Fruit fly (Drosophila melanogaster) whole organism, embryonic: Measurements from ENCODE around the gene Awh.

ENCODE experiments used
- ATbp ChIP-seq: fragments of 200-800 bp; sonication (Bioruptor generic); optimal IDR thresholded peaks from 2 replicates; lab custom pipeline; 2017; ENCODE audit warnings: missing biosample characterization, mild to moderate bottlenecking, missing genetic modification characterization, missing genetic modification reagents
- Adf1 ChIP-seq: fragments of 200-800 bp; sonication (Bioruptor generic); IDR thresholded peaks from 2 replicates; pipeline ENCODE4 v1.3.6; 2022; ENCODE audit warnings: missing biosample characterization, missing genetic modification characterization
- Bdp1 ChIP-seq: fragments of 200-800 bp; sonication (Bioruptor generic); optimal IDR thresholded peaks from 3 replicates; lab custom pipeline; 2016; ENCODE audit warnings: missing biosample characterization, missing genetic modification characterization
- CG1024 ChIP-seq: fragments of 200-800 bp; sonication (Bioruptor generic); IDR thresholded peaks from 2 replicates; pipeline ENCODE4 v1.3.6; 2022; ENCODE audit warnings: missing biosample characterization, missing genetic modification characterization
- CG13287 ChIP-seq: fragments of 200-800 bp; sonication (Bioruptor generic); IDR thresholded peaks from 2 replicates; pipeline ENCODE4 v1.3.6; 2022; ENCODE audit warnings: missing biosample characterization, missing genetic modification characterization; ENCODE audit not compliant: partially characterized antibody
- CG13424 ChIP-seq: fragments of 200-800 bp; sonication (Bioruptor generic); optimal IDR thresholded peaks from 2 replicates; lab custom pipeline; 2019; ENCODE audit warnings: missing biosample characterization, mild to moderate bottlenecking, missing genetic modification characterization, moderate library complexity
- CG15011 ChIP-seq: fragments of 200-800 bp; sonication (Bioruptor generic); optimal IDR thresholded peaks from 3 replicates; lab custom pipeline; 2018; ENCODE audit warnings: missing biosample characterization, mild to moderate bottlenecking, missing genetic modification characterization
- CG15269 ChIP-seq: fragments of 200-800 bp; sonication (Bioruptor generic); optimal IDR thresholded peaks from 2 replicates; lab custom pipeline; 2018; ENCODE audit warnings: missing biosample characterization, mild to moderate bottlenecking, missing genetic modification characterization, moderate library complexity
- CG16779 ChIP-seq: fragments of 200-800 bp; sonication (Bioruptor generic); IDR thresholded peaks from 2 replicates; pipeline ENCODE4 v1.3.6; 2022; ENCODE audit warnings: missing biosample characterization, missing genetic modification characterization
- CG16863 ChIP-seq: fragments of 200-800 bp; sonication (Bioruptor generic); optimal IDR thresholded peaks from 3 replicates; lab custom pipeline; 2016; ENCODE audit warnings: missing biosample characterization, missing genetic modification characterization
- CG1832 ChIP-seq: fragments of 200-800 bp; sonication (Bioruptor generic); optimal IDR thresholded peaks from 2 replicates; lab custom pipeline; 2017; ENCODE audit warnings: missing biosample characterization, mild to moderate bottlenecking, missing genetic modification characterization, inconsistent platforms
- CG18619 ChIP-seq: fragments of 200-800 bp; sonication (Bioruptor generic); optimal IDR thresholded peaks from 3 replicates; lab custom pipeline; 2017; ENCODE audit warnings: missing biosample characterization, mild to moderate bottlenecking, missing genetic modification characterization
- CG2116 ChIP-seq: fragments of 200-800 bp; sonication (Bioruptor generic); optimal IDR thresholded peaks from 3 replicates; lab custom pipeline; 2018; ENCODE audit warnings: missing biosample characterization, mild to moderate bottlenecking, missing genetic modification characterization
- CG2120 ChIP-seq: fragments of 200-800 bp; sonication (Bioruptor generic); optimal IDR thresholded peaks from 3 replicates; lab custom pipeline; 2016; ENCODE audit warnings: missing biosample characterization, missing genetic modification characterization
- CG30020 ChIP-seq: fragments of 200-800 bp; optimal IDR thresholded peaks from 2 replicates; lab custom pipeline; 2019; ENCODE audit warnings: missing biosample characterization, mild to moderate bottlenecking, missing genetic modification characterization, moderate library complexity
- CG30403 ChIP-seq: fragments of 200-800 bp; sonication (Bioruptor generic); optimal IDR thresholded peaks from 3 replicates; lab custom pipeline; 2016; ENCODE audit warnings: missing biosample characterization, missing genetic modification characterization
- CG33213 ChIP-seq: fragments of 200-800 bp; sonication (Bioruptor generic); optimal IDR thresholded peaks from 3 replicates; lab custom pipeline; 2016; ENCODE audit warnings: missing biosample characterization, missing genetic modification characterization
- CG4360 ChIP-seq: fragments of 200-800 bp; sonication (Bioruptor generic); IDR thresholded peaks from 2 replicates; pipeline ENCODE4 v1.3.6; 2022; ENCODE audit warnings: missing biosample characterization, missing genetic modification characterization
- CG5180 ChIP-seq: fragments of 200-800 bp; sonication (Bioruptor generic); optimal IDR thresholded peaks from 3 replicates; lab custom pipeline; 2017; ENCODE audit warnings: missing biosample characterization, missing genetic modification characterization, mild to moderate bottlenecking, moderate library complexity, missing genetic modification reagents
- CG6689 ChIP-seq: fragments of 200-800 bp; sonication (Bioruptor generic); IDR thresholded peaks from 2 replicates; pipeline ENCODE4 v1.3.6; 2022; ENCODE audit warnings: missing biosample characterization, missing genetic modification characterization
- CG9437 ChIP-seq: fragments of 200-800 bp; sonication (Bioruptor generic); optimal IDR thresholded peaks from 2 replicates; lab custom pipeline; 2018; ENCODE audit warnings: missing biosample characterization, mild to moderate bottlenecking, missing genetic modification characterization
- CG9727 ChIP-seq: fragments of 200-800 bp; sonication (Bioruptor generic); optimal IDR thresholded peaks from 3 replicates; lab custom pipeline; 2017; ENCODE audit warnings: missing biosample characterization, mild to moderate bottlenecking, missing genetic modification characterization
- Doc3 ChIP-seq: fragments of 200-800 bp; sonication (Bioruptor generic); IDR thresholded peaks from 3 replicates; pipeline ENCODE4 v1.3.6; 2022; ENCODE audit warnings: missing biosample characterization, missing genetic modification characterization; ENCODE audit not compliant: partially characterized antibody
- HLH3B ChIP-seq: fragments of 200-800 bp; sonication (Bioruptor generic); IDR thresholded peaks from 2 replicates; pipeline ENCODE4 v1.3.6; 2022; ENCODE audit warnings: missing biosample characterization, missing genetic modification characterization
- HLHmδ ChIP-seq: fragments of 200-800 bp; sonication (Bioruptor generic); optimal IDR thresholded peaks from 2 replicates; lab custom pipeline; 2018; ENCODE audit warnings: missing biosample characterization, mild to moderate bottlenecking, missing genetic modification characterization, moderate library complexity
- Hmr ChIP-seq: fragments of 200-800 bp; sonication (Bioruptor generic); optimal IDR thresholded peaks from 3 replicates; lab custom pipeline; 2017; ENCODE audit warnings: mild to moderate bottlenecking, missing biosample characterization, missing genetic modification reagents, missing genetic modification characterization
- Jarid2 ChIP-seq: fragments of 200-800 bp; sonication (Bioruptor generic); optimal IDR thresholded peaks from 3 replicates; lab custom pipeline; 2017; ENCODE audit warnings: mild to moderate bottlenecking, missing biosample characterization, missing genetic modification reagents, missing genetic modification characterization
- Nf-YA ChIP-seq: fragments of 200-800 bp; sonication (Bioruptor generic); IDR thresholded peaks from 2 replicates; pipeline ENCODE4 v1.3.6; 2022; ENCODE audit warnings: missing biosample characterization, missing genetic modification characterization
- Poxn ChIP-seq: fragments of 200-800 bp; sonication (Bioruptor generic); IDR thresholded peaks from 2 replicates; pipeline ENCODE4 v1.3.6; 2022; ENCODE audit warnings: missing biosample characterization, missing genetic modification characterization
- Rx ChIP-seq: fragments of 200-800 bp; sonication (Bioruptor generic); IDR thresholded peaks from 2 replicates; pipeline ENCODE4 v1.3.6; 2022; ENCODE audit warnings: missing biosample characterization, missing genetic modification characterization
- Sry-β ChIP-seq: fragments of 200-800 bp; sonication (Bioruptor generic); optimal IDR thresholded peaks from 2 replicates; lab custom pipeline; 2018; ENCODE audit warnings: missing biosample characterization, mild to moderate bottlenecking, missing genetic modification characterization, moderate library complexity
- Vsx1 ChIP-seq: fragments of 200-800 bp; sonication (Bioruptor generic); optimal IDR thresholded peaks from 2 replicates; lab custom pipeline; 2017; ENCODE audit warnings: missing biosample characterization, mild to moderate bottlenecking, missing genetic modification characterization, missing genetic modification reagents
- ara ChIP-seq: fragments of 200-800 bp; sonication (Bioruptor generic); IDR thresholded peaks from 2 replicates; pipeline ENCODE4 v1.3.6; 2022; ENCODE audit warnings: missing biosample characterization, missing genetic modification characterization
- cas ChIP-seq: fragments of 200-800 bp; sonication (Bioruptor generic); IDR thresholded peaks from 2 replicates; pipeline ENCODE4 v1.3.6; 2022; ENCODE audit warnings: missing biosample characterization, missing genetic modification characterization
- croc ChIP-seq: fragments of 200-800 bp; sonication (Bioruptor generic); conservative IDR thresholded peaks from 3 replicates; pipeline ENCODE4 v1.3.6; 2022; ENCODE audit warnings: missing biosample characterization, missing genetic modification characterization
- dmrt11E ChIP-seq: fragments of 200-800 bp; sonication (Bioruptor generic); optimal IDR thresholded peaks from 3 replicates; lab custom pipeline; 2018; ENCODE audit warnings: missing biosample characterization, mild to moderate bottlenecking, missing genetic modification characterization, moderate library complexity
- fru ChIP-seq: fragments of >200 bp; optimal IDR thresholded peaks from 2 replicates; lab custom pipeline; 2017
- gem ChIP-seq: fragments of 200-800 bp; sonication (Bioruptor generic); optimal IDR thresholded peaks from 2 replicates; lab custom pipeline; 2019; ENCODE audit warnings: missing biosample characterization, mild to moderate bottlenecking, missing genetic modification characterization, moderate library complexity
- jumu ChIP-seq: fragments of 200-800 bp; sonication (Bioruptor generic); optimal IDR thresholded peaks from 3 replicates; lab custom pipeline; 2016; ENCODE audit warnings: missing biosample characterization, missing genetic modification characterization
- nerfin-2 ChIP-seq: fragments of 200-800 bp; sonication (Bioruptor generic); IDR thresholded peaks from 2 replicates; pipeline ENCODE4 v1.3.6; 2022; ENCODE audit warnings: missing biosample characterization, missing genetic modification characterization; ENCODE audit not compliant: partially characterized antibody
- pho ChIP-seq: fragments of 200-800 bp; sonication (Bioruptor generic); optimal IDR thresholded peaks from 2 replicates; lab custom pipeline; 2016; ENCODE audit warnings: missing biosample characterization, missing genetic modification characterization
- psq ChIP-seq: fragments of 200-800 bp; sonication (Bioruptor generic); optimal IDR thresholded peaks from 2 replicates; lab custom pipeline; 2017; ENCODE audit warnings: missing biosample characterization, missing genetic modification characterization
- pum ChIP-seq: fragments of 200-800 bp; sonication (Bioruptor generic); optimal IDR thresholded peaks from 2 replicates; lab custom pipeline; 2016; ENCODE audit warnings: missing biosample characterization, missing genetic modification characterization
- ranshi ChIP-seq: fragments of 200-800 bp; sonication (Bioruptor generic); IDR thresholded peaks from 2 replicates; pipeline ENCODE4 v1.3.6; 2022; ENCODE audit warnings: missing biosample characterization, missing genetic modification characterization
- sens-2 ChIP-seq: fragments of 200-800 bp; sonication (Bioruptor generic); IDR thresholded peaks from 2 replicates; pipeline ENCODE4 v1.3.6; 2022; ENCODE audit warnings: missing biosample characterization, missing genetic modification characterization
- sr ChIP-seq: fragments of 200-800 bp; sonication (Bioruptor generic); IDR thresholded peaks from 3 replicates; pipeline ENCODE4 v1.3.6; 2022; ENCODE audit warnings: missing biosample characterization, missing genetic modification characterization
- tap ChIP-seq: fragments of 200-800 bp; optimal IDR thresholded peaks from 3 replicates; lab custom pipeline; 2019; ENCODE audit warnings: missing biosample characterization, mild to moderate bottlenecking, missing genetic modification characterization, moderate library complexity
- tll ChIP-seq, 2 experiments: fragments of 200-800 bp in 1 of 2; fragments of >200 bp in 1 of 2; sonication (Bioruptor generic) in 1 of 2; optimal IDR thresholded peaks; 2 replicates each; lab custom pipeline; 2017 to 2019; ENCODE audit warnings: missing biosample characterization in 2 of 2, missing genetic modification characterization in 2 of 2, mild to moderate bottlenecking in 1 of 2, moderate library complexity in 1 of 2
- trem ChIP-seq: fragments of 200-800 bp; optimal IDR thresholded peaks from 3 replicates; lab custom pipeline; 2019; ENCODE audit warnings: missing biosample characterization, mild to moderate bottlenecking, missing genetic modification characterization, moderate library complexity
- ttk ChIP-seq: fragments of 200-800 bp; sonication (Bioruptor generic); IDR thresholded peaks from 2 replicates; pipeline ENCODE4 v2.1.2; 2022; ENCODE audit warnings: missing biosample characterization, missing genetic modification characterization

Gene Awh

DNA sequence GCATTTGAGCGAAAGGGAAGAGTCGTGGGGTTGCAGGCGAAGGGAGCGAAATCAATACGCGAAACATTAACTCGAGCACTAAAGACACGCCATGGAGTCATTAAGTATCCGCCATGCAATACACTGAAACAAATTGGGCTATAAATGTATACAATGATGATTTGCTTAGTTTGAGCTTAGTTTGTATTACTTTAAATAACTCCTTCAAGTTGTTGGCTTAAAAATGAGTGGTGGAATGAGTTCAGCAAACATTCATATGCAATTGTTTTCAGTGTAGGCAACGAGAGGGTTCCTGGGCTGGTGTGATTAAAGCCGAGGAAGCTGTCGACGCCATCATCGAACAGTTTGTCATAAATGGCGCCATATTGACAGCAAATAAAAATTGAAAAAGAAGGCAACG, 48.3 kb upstream of the Awh start (continued):
- no peak for TF ChIP-seq nerfin-2 (GFP tag; lab: Robert Waterston, UW)
- no peak for TF ChIP-seq dmrt11E (tag; lab: Kevin White, UChicago)
- TF ChIP-seq, all 482 proteins: peak for 36

DNA sequence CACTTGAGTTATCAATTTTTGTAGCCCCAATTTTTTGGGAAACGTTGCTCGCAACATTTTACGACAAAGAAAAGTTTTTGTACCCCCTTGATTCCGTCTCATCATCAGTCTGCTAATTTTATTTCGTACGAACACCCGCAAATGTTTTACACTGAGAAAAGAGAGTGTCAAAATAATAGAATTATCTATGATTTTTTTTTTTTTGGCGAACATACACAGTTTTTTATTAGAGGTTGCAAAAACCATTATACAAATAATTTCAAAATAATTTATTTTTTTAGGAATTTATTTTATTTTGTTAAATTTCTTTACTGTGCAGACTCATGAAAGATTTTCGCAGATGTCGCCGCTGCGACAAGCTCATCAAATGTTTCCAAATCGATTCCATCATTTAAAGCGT, 47.5 kb upstream of the Awh start:
- peak; percentile 20 for TF ChIP-seq CG13424 (tag; lab: Kevin White, UChicago)
- TF ChIP-seq ara (GFP tag; lab: Robert Waterston, UW), result no peak
- peak; percentile 28 for TF ChIP-seq CG15269 (tag; lab: Kevin White, UChicago)
- TF ChIP-seq CG2120 (GFP tag; lab: Kevin White, UChicago), result peak; percentile 5
- TF ChIP-seq Jarid2 (GFP tag; lab: Kevin White, UChicago), result no peak
- TF ChIP-seq tap (tag; lab: Kevin White, UChicago), result no peak
- no peak for TF ChIP-seq CG16779
- no peak for TF ChIP-seq CG16863 (GFP tag; lab: Kevin White, UChicago)
- no peak for TF ChIP-seq HLHmδ (GFP tag; lab: Kevin White, UChicago)
- TF ChIP-seq ranshi (GFP tag; lab: Robert Waterston, UW), result 0 out of 2 replicates have a peak, but pooled peaks have one; percentile 25
- TF ChIP-seq pum (GFP tag; lab: Kevin White, UChicago), result no peak
- TF ChIP-seq jumu (GFP tag; lab: Kevin White, UChicago), result no peak
- TF ChIP-seq Nf-YA, result no peak
- TF ChIP-seq ttk, result no peak
- TF ChIP-seq sens-2 (GFP tag; lab: Robert Waterston, UW), result no peak
- 0 out of 2 replicates have a peak, but pooled peaks have one; percentile 5 for TF ChIP-seq Rx (GFP tag; lab: Robert Waterston, UW)
- no peak for TF ChIP-seq sr (GFP tag; lab: Robert Waterston, UW)
- no peak for TF ChIP-seq CG5180 (GFP tag; lab: Kevin White, UChicago)
- no peak for TF ChIP-seq Vsx1 (GFP tag; lab: Kevin White, UChicago)
- TF ChIP-seq gem, result peak; percentile 51
- no peak for TF ChIP-seq CG1832 (GFP tag; lab: Kevin White, UChicago)
- TF ChIP-seq CG1024 (GFP tag; lab: Robert Waterston, UW), result no peak
- TF ChIP-seq cas (GFP tag; lab: Robert Waterston, UW), result no peak
- no peak for TF ChIP-seq fru (lab: Kevin White, UChicago)
- TF ChIP-seq Doc3 (GFP tag; lab: Robert Waterston, UW), result no peak
- no peak for TF ChIP-seq CG30020
- no peak for TF ChIP-seq CG33213 (GFP tag; lab: Kevin White, UChicago)
- no peak for TF ChIP-seq tll (GFP tag; optimal IDR thresholded peaks at IDR 0.05; lab: Kevin White, UChicago)
- TF ChIP-seq CG30403 (GFP tag; lab: Kevin White, UChicago), result peak; percentile 28
- no peak for TF ChIP-seq CG4360 (GFP tag; lab: Robert Waterston, UW)
- no peak for TF ChIP-seq ATbp (GFP tag; lab: Kevin White, UChicago)
- no peak for TF ChIP-seq Poxn (GFP tag; lab: Robert Waterston, UW)
- TF ChIP-seq Hmr, result peak; percentile 35
- no peak for TF ChIP-seq Sry-β (GFP tag; lab: Kevin White, UChicago)
- no peak for TF ChIP-seq CG18619
- TF ChIP-seq pho (GFP tag; lab: Kevin White, UChicago), result no peak
- no peak for TF ChIP-seq Adf1 (GFP tag; lab: Robert Waterston, UW)
- TF ChIP-seq CG9437 (GFP tag; lab: Kevin White, UChicago), result no peak
- TF ChIP-seq CG15011 (GFP tag; lab: Kevin White, UChicago), result no peak
- TF ChIP-seq psq (GFP tag; lab: Kevin White, UChicago), result no peak
- no peak for TF ChIP-seq croc (GFP tag; lab: Robert Waterston, UW)
- no peak for TF ChIP-seq Bdp1 (GFP tag; lab: Kevin White, UChicago)
- no peak for TF ChIP-seq trem (tag; lab: Kevin White, UChicago)
- TF ChIP-seq CG2116 (GFP tag; lab: Kevin White, UChicago), result no peak
- no peak for TF ChIP-seq CG13287 (GFP tag; lab: Robert Waterston, UW)
- no peak for TF ChIP-seq CG9727 (GFP tag; lab: Kevin White, UChicago)
- TF ChIP-seq CG6689, result peak; percentile 34
- TF ChIP-seq HLH3B, result peak; percentile 21; the same call in 1 of the 2 replicates
